Worm (Caenorhabditis elegans) whole organism, L1 larva: ENCODE data around the gene K08D10.13.

Experiments
- C34B4.2 ChIP-seq: sonication (generic microtip); optimal IDR thresholded peaks from 2 replicates; lab custom pipeline; 2017; ENCODE audit warnings: mild to moderate bottlenecking, missing genetic modification characterization, missing compliant biosample characterization
- ceh-8 ChIP-seq: fragments of 200-800 bp; sonication (Bioruptor generic); optimal IDR thresholded peaks from 2 replicates; lab custom pipeline; 2018; ENCODE audit warnings: mild to moderate bottlenecking, missing genetic modification characterization, moderate library complexity, missing compliant biosample characterization
- ceh-82 ChIP-seq, 3 experiments: fragments of 150-350 bp in 1 of 3; sonication (generic microtip) in 2 of 3; optimal IDR thresholded peaks; 2 replicates each; lab custom pipeline; 2014 to 2017; ENCODE audit warnings: missing biosample characterization in 3 of 3, missing genetic modification characterization in 3 of 3
- hpl-2 ChIP-seq: fragments of 150-350 bp; optimal IDR thresholded peaks from 2 replicates; lab custom pipeline; 2014; ENCODE audit warnings: missing biosample characterization, missing genetic modification reagents, missing genetic modification characterization
- jun-1 ChIP-seq: fragments of 150-350 bp; optimal IDR thresholded peaks from 2 replicates; lab custom pipeline; 2014; ENCODE audit warnings: missing biosample characterization, missing genetic modification reagents, missing genetic modification characterization
- lir-3 ChIP-seq: sonication (generic microtip); optimal IDR thresholded peaks from 2 replicates; lab custom pipeline; 2016; ENCODE audit warnings: mild to moderate bottlenecking, missing genetic modification characterization, moderate library complexity, missing compliant biosample characterization; ENCODE audit not compliant: poor library complexity
- nhr-12 ChIP-seq: sonication (generic microtip); optimal IDR thresholded peaks from 2 replicates; lab custom pipeline; 2017; ENCODE audit warnings: missing biosample characterization, missing genetic modification characterization
- pqm-1 ChIP-seq: sonication (generic microtip); optimal IDR thresholded peaks from 3 replicates; lab custom pipeline; 2017; ENCODE audit warnings: missing biosample characterization, missing genetic modification characterization

DNA sequence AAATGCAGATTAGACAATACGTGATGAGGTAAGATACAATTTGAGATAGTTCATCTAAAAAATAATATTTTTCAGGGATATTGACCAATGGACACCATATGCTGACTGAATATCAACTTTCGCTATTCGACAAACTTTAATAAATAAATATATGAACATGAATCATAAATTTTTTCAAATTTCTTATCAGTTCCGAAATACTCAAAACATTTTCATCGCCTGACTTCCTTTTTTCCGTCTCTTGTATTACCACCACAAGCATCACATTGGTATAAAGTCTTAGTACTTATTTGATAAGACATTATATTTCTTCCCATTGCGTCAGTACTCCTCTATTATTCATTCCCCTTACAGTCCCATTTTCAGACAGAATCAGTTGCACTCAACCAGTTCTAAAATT, 19.2 kb downstream of the K08D10.13 start, which contains the start of the genes K08D10.10 and R07C12.1:
- no peak for TF ChIP-seq C34B4.2
- no peak for TF ChIP-seq jun-1 (tag; lab: Kevin White, UChicago)
- no peak for TF ChIP-seq nhr-12 (tag; lab: Kevin White, UChicago)
- TF ChIP-seq ceh-82 (tag; optimal IDR thresholded peaks at IDR 0.05; lab: Kevin White, UChicago) = no peak
- no peak for TF ChIP-seq hpl-2 (GFP tag; lab: Kevin White, UChicago)
- TF ChIP-seq ceh-8 = no peak
- no peak for TF ChIP-seq pqm-1 (tag; lab: Kevin White, UChicago)
- TF ChIP-seq lir-3 (tag; lab: Kevin White, UChicago) = no peak
